Worm (Caenorhabditis elegans) whole organism, L1 larva: ENCODE data around the gene mcm-2.

ENCODE experiments used
- C16A3.4 ChIP-seq: fragments of 150-350 bp; optimal IDR thresholded peaks from 2 replicates; lab custom pipeline; 2014; ENCODE audit warnings: missing biosample characterization, missing genetic modification characterization
- F16B12.6 ChIP-seq: fragments of 150-350 bp; optimal IDR thresholded peaks from 2 replicates; lab custom pipeline; 2014; ENCODE audit warnings: missing biosample characterization, missing genetic modification characterization
- aha-1 ChIP-seq: fragments of 150-350 bp; optimal IDR thresholded peaks from 2 replicates; lab custom pipeline; 2014; ENCODE audit warnings: missing biosample characterization, missing genetic modification characterization
- blmp-1 ChIP-seq: fragments of 150-350 bp; optimal IDR thresholded peaks from 2 replicates; lab custom pipeline; 2014; ENCODE audit warnings: missing biosample characterization, missing genetic modification characterization
- ceh-8 ChIP-seq: fragments of 200-800 bp; sonication (Bioruptor generic); optimal IDR thresholded peaks from 2 replicates; lab custom pipeline; 2018; ENCODE audit warnings: mild to moderate bottlenecking, missing genetic modification characterization, moderate library complexity, missing compliant biosample characterization
- ceh-82 ChIP-seq, 3 experiments: fragments of 150-350 bp in 1 of 3; sonication (generic microtip) in 2 of 3; optimal IDR thresholded peaks; 2 replicates each; lab custom pipeline; 2014 to 2017; ENCODE audit warnings: missing biosample characterization in 3 of 3, missing genetic modification characterization in 3 of 3
- dpl-1 ChIP-seq, 3 experiments: fragments of 150-350 bp in 2 of 3; sonication (generic microtip) in 1 of 3; optimal IDR thresholded peaks; 2 replicates each; lab custom pipeline; 2014 to 2017; ENCODE audit warnings: missing biosample characterization in 3 of 3, missing genetic modification characterization in 3 of 3, missing genetic modification reagents in 3 of 3
- dsc-1 ChIP-seq: sonication (generic microtip); optimal IDR thresholded peaks from 2 replicates; lab custom pipeline; 2016; ENCODE audit warnings: mild to moderate bottlenecking, missing genetic modification characterization, missing compliant biosample characterization
- efl-1 ChIP-seq, 4 experiments: fragments of 150-350 bp; optimal IDR thresholded peaks in 3 of 4; peaks in 1 of 4; 1 replicate in 1 of 4; 2 replicates in 3 of 4; lab custom pipeline; 2014; ENCODE audit warnings: missing biosample characterization in 2 of 4, missing genetic modification characterization in 2 of 4, missing genetic modification reagents in 2 of 4
- efl-3 ChIP-seq: fragments of 200-800 bp; sonication (Bioruptor generic); optimal IDR thresholded peaks from 2 replicates; lab custom pipeline; 2018; ENCODE audit warnings: mild to moderate bottlenecking, missing genetic modification characterization, missing compliant biosample characterization
- egl-13 ChIP-seq: sonication (generic microtip); optimal IDR thresholded peaks from 2 replicates; lab custom pipeline; 2016; ENCODE audit warnings: missing genotype, missing genetic modification reagents, missing genetic modification characterization, missing compliant biosample characterization
- egl-27 ChIP-seq, 2 experiments: fragments of 150-350 bp in 1 of 2; sonication (generic microtip); optimal IDR thresholded peaks; 3 replicates each; lab custom pipeline; 2017 to 2018; ENCODE audit warnings: missing biosample characterization in 2 of 2, missing genetic modification characterization in 2 of 2, missing genetic modification reagents in 2 of 2
- elt-2 ChIP-seq: sonication (generic microtip); optimal IDR thresholded peaks from 2 replicates; lab custom pipeline; 2016; ENCODE audit warnings: missing genetic modification characterization, mild to moderate bottlenecking, inconsistent platforms, missing compliant biosample characterization, missing genetic modification reagents
- elt-3 ChIP-seq, 6 experiments: fragments of 150-350 bp in 1 of 6; sonication (generic microtip); optimal IDR thresholded peaks; 2 replicates each; lab custom pipeline; 2017 to 2018; ENCODE audit warnings: missing biosample characterization in 6 of 6, missing genetic modification characterization in 6 of 6, inconsistent platforms in 1 of 6
- fkh-8 ChIP-seq: sonication (generic microtip); optimal IDR thresholded peaks from 2 replicates; lab custom pipeline; 2016; ENCODE audit warnings: mild to moderate bottlenecking, missing genetic modification characterization, missing compliant biosample characterization
- hlh-17 ChIP-seq: fragments of 200-800 bp; sonication (Bioruptor generic); optimal IDR thresholded peaks from 2 replicates; lab custom pipeline; 2018; ENCODE audit warnings: missing genetic modification characterization, mild to moderate bottlenecking, missing compliant biosample characterization, moderate library complexity, borderline replicate concordance
- hlh-4 ChIP-seq: sonication (generic microtip); optimal IDR thresholded peaks from 2 replicates; lab custom pipeline; 2016; ENCODE audit warnings: mild to moderate bottlenecking, missing genetic modification characterization, missing compliant biosample characterization
- lin-14 ChIP-seq: fragments of 200-800 bp; sonication (Bioruptor generic); optimal IDR thresholded peaks from 2 replicates; lab custom pipeline; 2018; ENCODE audit warnings: mild to moderate bottlenecking, missing genetic modification characterization, moderate library complexity, missing compliant biosample characterization
- lin-15B ChIP-seq: fragments of 150-350 bp; sonication (generic microtip); optimal IDR thresholded peaks from 3 replicates; lab custom pipeline; 2014; ENCODE audit warnings: missing biosample characterization, missing genetic modification characterization
- lin-35 ChIP-seq, 2 experiments: fragments of 150-350 bp; optimal IDR thresholded peaks; 2 replicates each; lab custom pipeline; 2014; ENCODE audit warnings: missing biosample characterization in 2 of 2, missing genetic modification characterization in 2 of 2, missing genetic modification reagents in 2 of 2
- lin-39 ChIP-seq: fragments of 150-350 bp; optimal IDR thresholded peaks from 2 replicates; lab custom pipeline; 2014; ENCODE audit warnings: missing biosample characterization, missing genetic modification reagents, missing genetic modification characterization
- lsy-2 ChIP-seq, 2 experiments: fragments of 150-350 bp; optimal IDR thresholded peaks; 2 replicates each; lab custom pipeline; 2014; ENCODE audit warnings: missing biosample characterization in 2 of 2, missing genetic modification characterization in 2 of 2
- mab-9 ChIP-seq: fragments of 200-800 bp; sonication (Bioruptor generic); IDR thresholded peaks from 2 replicates; pipeline ENCODE4 v1.3.6; 2022; ENCODE audit warnings: missing genetic modification reagents, missing genetic modification characterization, missing compliant biosample characterization
- mdl-1 ChIP-seq, 2 experiments: fragments of 150-350 bp; optimal IDR thresholded peaks; 2 replicates each; lab custom pipeline; 2014 to 2017; ENCODE audit warnings: missing biosample characterization in 2 of 2, missing genetic modification characterization in 2 of 2, inconsistent platforms in 1 of 2
- mep-1 ChIP-seq: fragments of 150-350 bp; optimal IDR thresholded peaks from 2 replicates; lab custom pipeline; 2014; ENCODE audit warnings: missing biosample characterization, missing genetic modification characterization
- nhr-19 ChIP-seq: fragments of 200-800 bp; sonication (Bioruptor generic); conservative IDR thresholded peaks from 2 replicates; pipeline ENCODE4 v1.3.6; 2022; ENCODE audit warnings: missing genetic modification characterization, missing compliant biosample characterization
- nhr-20 ChIP-seq: sonication (generic microtip); optimal IDR thresholded peaks from 2 replicates; lab custom pipeline; 2016; ENCODE audit warnings: mild to moderate bottlenecking, missing genetic modification characterization, missing compliant biosample characterization
- nhr-237 ChIP-seq: fragments of 150-350 bp; optimal IDR thresholded peaks from 2 replicates; lab custom pipeline; 2014; ENCODE audit warnings: missing biosample characterization, missing genetic modification characterization
- nhr-47 ChIP-seq: sonication (generic microtip); optimal IDR thresholded peaks from 2 replicates; lab custom pipeline; 2016; ENCODE audit warnings: mild to moderate bottlenecking, missing genetic modification characterization, moderate library complexity, missing compliant biosample characterization
- nhr-71 ChIP-seq: sonication (generic microtip); optimal IDR thresholded peaks from 2 replicates; lab custom pipeline; 2016; ENCODE audit warnings: mild to moderate bottlenecking, missing genetic modification characterization, moderate library complexity, missing compliant biosample characterization
- nhr-77 ChIP-seq: fragments of 150-350 bp; optimal IDR thresholded peaks from 2 replicates; lab custom pipeline; 2014; ENCODE audit warnings: missing biosample characterization, missing genetic modification characterization
- nhr-85 ChIP-seq: sonication (generic microtip); peaks from one replicate; lab custom pipeline; 2016; ENCODE audit warnings: missing genetic modification characterization, inconsistent platforms, missing compliant biosample characterization
- nhr-90 ChIP-seq: sonication (generic microtip); optimal IDR thresholded peaks from 2 replicates; lab custom pipeline; 2016; ENCODE audit warnings: mild to moderate bottlenecking, missing genetic modification characterization, missing compliant biosample characterization; ENCODE audit not compliant: poor library complexity
- skn-1 ChIP-seq: fragments of 150-350 bp; optimal IDR thresholded peaks from 2 replicates; lab custom pipeline; 2014; ENCODE audit warnings: missing biosample characterization, missing genetic modification characterization
- snpc-4 ChIP-seq: fragments of 150-350 bp; optimal IDR thresholded peaks from 2 replicates; lab custom pipeline; 2014; ENCODE audit warnings: missing biosample characterization, missing genetic modification characterization
- snu-23 ChIP-seq: sonication (generic microtip); optimal IDR thresholded peaks from 2 replicates; lab custom pipeline; 2016; ENCODE audit warnings: missing genetic modification characterization, missing compliant biosample characterization
- sox-4 ChIP-seq: sonication (generic microtip); optimal IDR thresholded peaks from 2 replicates; lab custom pipeline; 2016; ENCODE audit warnings: missing genetic modification characterization, missing compliant biosample characterization
- sptf-1 ChIP-seq: fragments of 150-350 bp; optimal IDR thresholded peaks from 2 replicates; lab custom pipeline; 2014; ENCODE audit warnings: missing biosample characterization, missing genetic modification characterization
- swsn-7 ChIP-seq: sonication (generic microtip); optimal IDR thresholded peaks from 2 replicates; lab custom pipeline; 2016; ENCODE audit warnings: missing genetic modification characterization, missing compliant biosample characterization
- tbx-2 ChIP-seq: sonication (generic microtip); optimal IDR thresholded peaks from 2 replicates; lab custom pipeline; 2016; ENCODE audit warnings: missing genetic modification characterization, missing compliant biosample characterization
- unc-130 ChIP-seq: fragments of 150-350 bp; optimal IDR thresholded peaks from 2 replicates; lab custom pipeline; 2017; ENCODE audit warnings: missing biosample characterization, missing genetic modification characterization, inconsistent platforms
- unc-30 ChIP-seq: sonication (generic microtip); optimal IDR thresholded peaks from 2 replicates; lab custom pipeline; 2017; ENCODE audit warnings: missing biosample characterization, missing genetic modification characterization
- xbp-1 ChIP-seq: sonication (generic microtip); optimal IDR thresholded peaks from 2 replicates; lab custom pipeline; 2016; ENCODE audit warnings: missing genetic modification characterization, missing compliant biosample characterization
- ztf-4 ChIP-seq: fragments of 150-350 bp; optimal IDR thresholded peaks from 2 replicates; lab custom pipeline; 2014; ENCODE audit warnings: missing biosample characterization, missing genetic modification characterization

mcm-2 gene

ce11 chrII:12040167-12040566, 33.7 kb upstream of the mcm-2 start:
- TF ChIP-seq dsc-1 (tag; lab: Kevin White, UChicago) (peak; percentile 14), lin-39 (no peak), aha-1 (peak; percentile 80), mdl-1 (tag; optimal IDR thresholded peaks at IDR 0.05; lab: Kevin White, UChicago) (peak in 1 of 2 experiments; percentile 33), nhr-237 (no peak), efl-1 (optimal IDR thresholded peaks at IDR 0.05; lab: Kevin White, UChicago) (peak; percentile 43 to 56), efl-1 (GFP tag; optimal IDR thresholded peaks at IDR 0.05 in 1 of 2; lab: Kevin White, UChicago) (peak; percentile 10 to 13), egl-13 (tag; lab: Kevin White, UChicago) (no peak), lin-15B (tag; lab: Kevin White, UChicago) (no peak), nhr-71 (tag; lab: Kevin White, UChicago) (peak; percentile 67), elt-2 (peak; percentile 51), ceh-82 (tag; optimal IDR thresholded peaks at IDR 0.05; lab: Kevin White, UChicago) (peak in 1 of 3 experiments; percentile 54), sox-4 (tag; lab: Kevin White, UChicago) (no peak), lsy-2 (tag; optimal IDR thresholded peaks at IDR 0.05; lab: Kevin White, UChicago) (peak; percentile 37 to 52), sptf-1 (tag; lab: Kevin White, UChicago) (no peak), nhr-77 (peak; percentile 20), elt-3 (tag; optimal IDR thresholded peaks at IDR 0.05; lab: Kevin White, UChicago) (peak in 3 of 6 experiments; percentile 49 to 70 (median 50)), hlh-4 (tag; lab: Kevin White, UChicago) (no peak), skn-1 (tag; lab: Kevin White, UChicago) (peak; percentile 26), fkh-8 (tag; lab: Kevin White, UChicago) (peak; percentile 50), blmp-1 (tag; lab: Kevin White, UChicago) (peak; percentile 83), nhr-19 (peak; percentile 43; the same call in 1 of the 2 replicates), mep-1 (tag; lab: Kevin White, UChicago) (peak; percentile 71), tbx-2 (peak; percentile 40), egl-27 (tag; optimal IDR thresholded peaks at IDR 0.05; lab: Kevin White, UChicago) (no peak), nhr-90 (tag; lab: Kevin White, UChicago) (peak; percentile 54), dpl-1 (GFP tag; optimal IDR thresholded peaks at IDR 0.05; lab: Kevin White, UChicago) (peak in 2 of 3 experiments; percentile 21 to 27), nhr-20 (tag; lab: Kevin White, UChicago) (peak; percentile 87), xbp-1 (tag; lab: Kevin White, UChicago) (peak; percentile 13), ztf-4 (no peak), lin-35 (GFP tag; optimal IDR thresholded peaks at IDR 0.05; lab: Kevin White, UChicago) (peak; percentile 56 to 68), C16A3.4 (tag; lab: Kevin White, UChicago) (peak; percentile 27), nhr-85 (tag; lab: Kevin White, UChicago) (peak; percentile 73), snpc-4 (peak; percentile 1), F16B12.6 (tag; lab: Kevin White, UChicago) (peak; percentile 36), unc-30 (tag; lab: Kevin White, UChicago) (no peak), nhr-47 (tag; lab: Kevin White, UChicago) (peak; percentile 61), swsn-7 (peak; percentile 48), snu-23 (peak; percentile 80), unc-130 (tag; lab: Kevin White, UChicago) (peak; percentile 28)

- TF ChIP-seq efl-3 (GFP tag; lab: Kevin White, UChicago): no peak
- no peak for TF ChIP-seq lin-14
- TF ChIP-seq nhr-71 (tag; lab: Kevin White, UChicago): no peak
- peak; percentile 62 for TF ChIP-seq nhr-85 (tag; lab: Kevin White, UChicago)
- no peak for TF ChIP-seq hlh-17 (GFP tag; lab: Kevin White, UChicago)
- TF ChIP-seq ztf-4: no peak
- no peak for TF ChIP-seq ceh-8
- no peak for TF ChIP-seq mab-9 (GFP tag; lab: Robert Waterston, UW)
Measured at ce11 chrII:12039039-12039438, 32.6 kb upstream of the mcm-2 start, which contains the start of gene tpi-1. tpi-1 (minus strand) TSS chrII:12039139.
